Fruit fly (Drosophila melanogaster) whole organism, embryonic: Measurements from ENCODE around the gene CG46311.

Experiments used
- CG15011 ChIP-seq: fragments of 200-800 bp; sonication (Bioruptor generic); optimal IDR thresholded peaks from 3 replicates; lab custom pipeline; 2018; ENCODE audit warnings: missing biosample characterization, mild to moderate bottlenecking, missing genetic modification characterization
- CG4617 ChIP-seq: fragments of 200-800 bp; sonication (Bioruptor generic); optimal IDR thresholded peaks from 3 replicates; lab custom pipeline; 2016; ENCODE audit warnings: missing biosample characterization, missing genetic modification characterization, borderline replicate concordance
- NFAT ChIP-seq: fragments of 200-800 bp; sonication (Bioruptor generic); IDR thresholded peaks from 2 replicates; pipeline ENCODE4 v1.3.6; 2022; ENCODE audit warnings: missing biosample characterization, missing genetic modification characterization
- dati ChIP-seq: fragments of 200-800 bp; sonication (Bioruptor generic); IDR thresholded peaks from 2 replicates; pipeline ENCODE4 v1.3.6; 2022; ENCODE audit warnings: missing biosample characterization, missing genetic modification characterization
- ems ChIP-seq: fragments of 200-800 bp; sonication (Bioruptor generic); optimal IDR thresholded peaks from 3 replicates; lab custom pipeline; 2016; ENCODE audit warnings: missing biosample characterization, missing genetic modification characterization
- lola ChIP-seq, 3 experiments: fragments of >200 bp in 2 of 3; fragments of 200-800 bp in 1 of 3; sonication (Bioruptor generic) in 1 of 3; optimal IDR thresholded peaks; 2 replicates each; lab custom pipeline; 2017 to 2019; ENCODE audit warnings: missing biosample characterization in 3 of 3, missing genetic modification characterization in 3 of 3, mild to moderate bottlenecking in 1 of 3, moderate library complexity in 1 of 3

dm6 chrX:13563483-13564443 is at the start of gene CG46311, which contains the start of gene Tpst:
- TF ChIP-seq dati (GFP tag; lab: Robert Waterston, UW) (no peak), ems (GFP tag; lab: Kevin White, UChicago) (peak; percentile 4), NFAT (peak; percentile 83), CG15011 (GFP tag; lab: Kevin White, UChicago) (no peak), lola (GFP tag; optimal IDR thresholded peaks at IDR 0.05; lab: Kevin White, UChicago) (no peak), CG4617 (GFP tag; lab: Kevin White, UChicago) (peak; percentile 36)
